Fruit fly (Drosophila melanogaster): Measurements from ENCODE around the gene chinmo.

The chinmo gene

DNA sequence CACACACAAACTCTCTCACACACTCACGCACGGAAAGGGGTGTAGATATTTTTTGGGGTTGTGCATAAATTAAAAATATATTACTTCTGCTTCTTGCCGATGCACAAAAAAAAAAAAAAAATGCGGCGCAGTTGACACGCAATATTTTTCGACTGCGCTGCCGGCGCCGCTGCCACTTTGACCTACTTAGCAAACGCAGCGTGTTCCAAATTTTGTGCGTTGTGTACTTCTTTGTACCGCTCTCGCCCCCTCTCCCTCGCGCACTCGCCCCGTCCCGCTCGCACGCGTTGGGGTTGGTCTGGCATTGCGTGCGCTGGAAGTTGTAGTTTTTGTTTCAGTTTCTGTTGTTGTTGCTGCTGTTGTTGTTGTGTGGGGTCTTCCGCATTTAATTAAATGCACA, 3.2 kb downstream of the chinmo start (continued):
- TF ChIP-seq mld (GFP tag; IDR thresholded peaks at IDR 0.05; ENCODE audit: partially characterized antibody) (0 out of 3 replicates have a peak, but pooled peaks have one; percentile 35), eve (GFP tag; optimal IDR thresholded peaks at IDR 0.05) (no peak), CG32767 (GFP tag; IDR thresholded peaks at IDR 0.05) (peak; percentile 82), CG17829 (tag; optimal IDR thresholded peaks at IDR 0.05) (peak; percentile 2), CG1832 (GFP tag; optimal IDR thresholded peaks at IDR 0.05) (peak; percentile 88), stwl (tag; optimal IDR thresholded peaks at IDR 0.05) (peak; percentile 12), oc (tag; optimal IDR thresholded peaks at IDR 0.05) (no peak), H15 (GFP tag; IDR thresholded peaks at IDR 0.05) (peak; percentile 40; the same call in 1 of the 3 replicates), lab (GFP tag; optimal IDR thresholded peaks at IDR 0.05) (peak; percentile 38), Xrp1 (GFP tag; IDR thresholded peaks at IDR 0.05) (no peak), Mes4 (GFP tag; optimal IDR thresholded peaks at IDR 0.05) (no peak), knrl (GFP tag; IDR thresholded peaks at IDR 0.05; ENCODE audit: partially characterized antibody) (no peak), Bdp1 (GFP tag; optimal IDR thresholded peaks at IDR 0.05) (peak; percentile 6), CG8359 (GFP tag; optimal IDR thresholded peaks at IDR 0.05; ENCODE audit: borderline replicate concordance) (no peak), Pdp1 (GFP tag; optimal IDR thresholded peaks at IDR 0.05) (peak in 1 of 2 experiments; percentile 58), chm (GFP tag; IDR thresholded peaks at IDR 0.05) (peak; percentile 62), pita (GFP tag; optimal IDR thresholded peaks at IDR 0.05) (no peak), ftz-f1 (GFP tag; optimal IDR thresholded peaks at IDR 0.05) (peak; percentile 17), sr (GFP tag; IDR thresholded peaks at IDR 0.05) (0 out of 3 replicates have a peak, but pooled peaks have one; percentile 23), CG7745 (tag; optimal IDR thresholded peaks at IDR 0.05) (peak; percentile 52), Hr3 (GFP tag; optimal IDR thresholded peaks at IDR 0.05) (peak; percentile 62), Adf1 (GFP tag; IDR thresholded peaks at IDR 0.05) (peak; percentile 81), kni (GFP tag; optimal IDR thresholded peaks at IDR 0.05) (peak; percentile 89), CG7987 (GFP tag; optimal IDR thresholded peaks at IDR 0.05) (peak; percentile 28), fd64A (GFP tag; optimal IDR thresholded peaks at IDR 0.05) (peak; percentile 5), Sry-β (GFP tag; optimal IDR thresholded peaks at IDR 0.05) (no peak), CG9215 (GFP tag; IDR thresholded peaks at IDR 0.05) (no peak), cwo (GFP tag; optimal IDR thresholded peaks at IDR 0.05) (peak; percentile 47), Poxn (GFP tag; IDR thresholded peaks at IDR 0.05) (no peak), CG18476 (GFP tag; optimal IDR thresholded peaks at IDR 0.05) (no peak), CG12219 (GFP tag; optimal IDR thresholded peaks at IDR 0.05) (peak; percentile 7), Stat92E (GFP tag; optimal IDR thresholded peaks at IDR 0.05) (no peak), row (GFP tag; IDR thresholded peaks at IDR 0.05) (0 out of 3 replicates have a peak, but pooled peaks have one; percentile 13), seq (GFP tag; IDR thresholded peaks at IDR 0.05) (peak; percentile 16; the same call in 1 of the 2 replicates), CHES-1-like (GFP tag; optimal IDR thresholded peaks at IDR 0.05) (peak; percentile 3), sqz (GFP tag; optimal IDR thresholded peaks at IDR 0.05) (peak; percentile 97), nmo (GFP tag; optimal IDR thresholded peaks at IDR 0.05) (no peak), Asciz (GFP tag; optimal IDR thresholded peaks at IDR 0.05) (no peak), CG5953 (GFP tag; IDR thresholded peaks at IDR 0.05) (peak; percentile 24; the same call in 1 of the 2 replicates), gsb (GFP tag; IDR thresholded peaks at IDR 0.05) (no peak; the same call in 1 of the 2 replicates), CG4360 (GFP tag; IDR thresholded peaks at IDR 0.05) (peak; percentile 99), CG2875 (GFP tag; optimal IDR thresholded peaks at IDR 0.05) (no peak), CG17359 (tag; optimal IDR thresholded peaks at IDR 0.05) (peak; percentile 58), CG14441 (GFP tag; IDR thresholded peaks at IDR 0.05) (peak; percentile 40), stc (GFP tag; IDR thresholded peaks at IDR 0.05) (no peak), CG12071 (GFP tag; optimal IDR thresholded peaks at IDR 0.05) (no peak), CG2199 (GFP tag; IDR thresholded peaks at IDR 0.05) (peak; percentile 74), CG9876 (GFP tag; optimal IDR thresholded peaks at IDR 0.05) (no peak), Med (GFP tag) (no peak), ewg (GFP tag; optimal IDR thresholded peaks at IDR 0.05) (peak; percentile 5)
